Fruit fly (Drosophila melanogaster) whole organism, prepupa: ENCODE measurements around the gene CG14687.

Experiments used
- CG10669 ChIP-seq: fragments of 200-800 bp; sonication (Bioruptor generic); optimal IDR thresholded peaks from 3 replicates; lab custom pipeline; 2018; ENCODE audit warnings: missing biosample characterization, mild to moderate bottlenecking, missing genetic modification characterization, moderate library complexity
- CG15336 ChIP-seq: fragments of 200-800 bp; sonication (Bioruptor generic); IDR thresholded peaks from 2 replicates; pipeline ENCODE4 v1.3.6; 2022; ENCODE audit warnings: missing biosample characterization, missing genetic modification characterization
- CG1621 ChIP-seq: fragments of 200-800 bp; sonication (Bioruptor generic); optimal IDR thresholded peaks from 3 replicates; lab custom pipeline; 2018; ENCODE audit warnings: missing biosample characterization, mild to moderate bottlenecking, missing genetic modification characterization
- CG16779 ChIP-seq: fragments of 200-800 bp; sonication (Bioruptor generic); optimal IDR thresholded peaks from 3 replicates; lab custom pipeline; 2017; ENCODE audit warnings: missing biosample characterization, mild to moderate bottlenecking, missing genetic modification characterization
- CG31627 ChIP-seq: fragments of 200-800 bp; sonication (Bioruptor generic); optimal IDR thresholded peaks from 3 replicates; lab custom pipeline; 2016; ENCODE audit warnings: missing biosample characterization, missing genetic modification characterization
- CG34406 ChIP-seq: fragments of 200-800 bp; sonication (Bioruptor generic); optimal IDR thresholded peaks from 3 replicates; lab custom pipeline; 2016; ENCODE audit warnings: missing biosample characterization, missing genetic modification characterization
- CG3919 ChIP-seq: fragments of 200-800 bp; sonication (Bioruptor generic); optimal IDR thresholded peaks from 3 replicates; lab custom pipeline; 2016; ENCODE audit warnings: missing biosample characterization, missing genetic modification characterization
- CG4318 ChIP-seq: fragments of 200-800 bp; sonication (Bioruptor generic); optimal IDR thresholded peaks from 3 replicates; lab custom pipeline; 2017; ENCODE audit warnings: missing biosample characterization, mild to moderate bottlenecking, missing genetic modification characterization
- CG6163 ChIP-seq: fragments of 200-800 bp; sonication (Bioruptor generic); IDR thresholded peaks from 3 replicates; pipeline ENCODE4 v1.3.6; 2022; ENCODE audit warnings: missing biosample characterization, missing genetic modification characterization
- CG6276 ChIP-seq: fragments of 200-800 bp; sonication (Bioruptor generic); optimal IDR thresholded peaks from 2 replicates; lab custom pipeline; 2017; ENCODE audit warnings: missing biosample characterization, mild to moderate bottlenecking, missing genetic modification characterization
- CG6808 ChIP-seq: fragments of 200-800 bp; sonication (Bioruptor generic); optimal IDR thresholded peaks from 3 replicates; lab custom pipeline; 2017; ENCODE audit warnings: missing biosample characterization, missing genetic modification characterization, mild to moderate bottlenecking, moderate library complexity, missing genetic modification reagents
- CG6854 ChIP-seq: fragments of 200-800 bp; sonication (Bioruptor generic); optimal IDR thresholded peaks from 2 replicates; lab custom pipeline; 2017; ENCODE audit warnings: missing biosample characterization, mild to moderate bottlenecking, missing genetic modification characterization
- CG7368 ChIP-seq: fragments of 200-800 bp; sonication (Bioruptor generic); optimal IDR thresholded peaks from 3 replicates; lab custom pipeline; 2016; ENCODE audit warnings: missing biosample characterization, missing genetic modification characterization
- CG8119 ChIP-seq: fragments of 200-800 bp; sonication (Bioruptor generic); IDR thresholded peaks from 3 replicates; pipeline ENCODE4 v1.3.6; 2022; ENCODE audit warnings: missing biosample characterization, missing genetic modification characterization
- CG8319 ChIP-seq: fragments of 200-800 bp; sonication (Bioruptor generic); optimal IDR thresholded peaks from 3 replicates; lab custom pipeline; 2016; ENCODE audit warnings: missing biosample characterization, missing genetic modification characterization
- CG8632 ChIP-seq: fragments of 200-800 bp; sonication (Bioruptor generic); optimal IDR thresholded peaks from 3 replicates; lab custom pipeline; 2016; ENCODE audit warnings: missing biosample characterization, missing genetic modification characterization
- CG9139 ChIP-seq: fragments of 200-800 bp; sonication (Bioruptor generic); optimal IDR thresholded peaks from 3 replicates; lab custom pipeline; 2017; ENCODE audit warnings: missing biosample characterization, mild to moderate bottlenecking, missing genetic modification characterization
- Eip78C ChIP-seq: fragments of 200-800 bp; sonication (Bioruptor generic); peaks from one replicate; lab custom pipeline; 2016; ENCODE audit warnings: missing biosample characterization, missing genetic modification characterization
- Eip93F ChIP-seq: fragments of 200-800 bp; sonication (Bioruptor generic); optimal IDR thresholded peaks from 2 replicates; lab custom pipeline; 2016; ENCODE audit warnings: missing biosample characterization, mild to moderate bottlenecking, missing genetic modification characterization
- Ets21C ChIP-seq: fragments of 200-800 bp; sonication (Bioruptor generic); optimal IDR thresholded peaks from 3 replicates; lab custom pipeline; 2016; ENCODE audit warnings: missing biosample characterization, missing genetic modification characterization
- Ets96B ChIP-seq: fragments of 200-800 bp; optimal IDR thresholded peaks from 2 replicates; lab custom pipeline; 2019; ENCODE audit warnings: missing biosample characterization, mild to moderate bottlenecking, missing genetic modification characterization, moderate library complexity
- Lpt ChIP-seq: fragments of 200-800 bp; sonication (Bioruptor generic); optimal IDR thresholded peaks from 3 replicates; lab custom pipeline; 2016; ENCODE audit warnings: missing biosample characterization, missing genetic modification characterization
- OdsH ChIP-seq: fragments of 200-800 bp; sonication (Bioruptor generic); optimal IDR thresholded peaks from 3 replicates; lab custom pipeline; 2016; ENCODE audit warnings: missing biosample characterization, missing genetic modification characterization
- Smox ChIP-seq: fragments of 200-800 bp; sonication (Bioruptor generic); optimal IDR thresholded peaks from 3 replicates; lab custom pipeline; 2016; ENCODE audit warnings: missing biosample characterization, missing genetic modification characterization
- Sox102F ChIP-seq: fragments of 200-800 bp; sonication (Bioruptor generic); optimal IDR thresholded peaks from 2 replicates; lab custom pipeline; 2016; ENCODE audit warnings: missing biosample characterization, mild to moderate bottlenecking, missing genetic modification characterization
- achi ChIP-seq: fragments of 200-800 bp; sonication (Bioruptor generic); optimal IDR thresholded peaks from 3 replicates; lab custom pipeline; 2016; ENCODE audit warnings: missing biosample characterization, missing genetic modification characterization
- acj6 ChIP-seq: fragments of 200-800 bp; sonication (Bioruptor generic); optimal IDR thresholded peaks from 3 replicates; lab custom pipeline; 2016; ENCODE audit warnings: missing biosample characterization, missing genetic modification characterization
- dsx ChIP-seq: fragments of 200-800 bp; optimal IDR thresholded peaks from 3 replicates; lab custom pipeline; 2019; ENCODE audit warnings: missing biosample characterization, mild to moderate bottlenecking, missing genetic modification characterization, moderate library complexity; ENCODE audit not compliant: poor library complexity, severe bottlenecking
- eg ChIP-seq: fragments of 200-800 bp; sonication (Bioruptor generic); IDR thresholded peaks from 3 replicates; pipeline ENCODE4 v1.3.6; 2022; ENCODE audit warnings: missing biosample characterization, missing genetic modification characterization
- esn ChIP-seq: fragments of 200-800 bp; sonication (Bioruptor generic); optimal IDR thresholded peaks from 2 replicates; lab custom pipeline; 2016; ENCODE audit warnings: missing biosample characterization, mild to moderate bottlenecking, missing genetic modification characterization, moderate library complexity
- fd59A ChIP-seq: fragments of 200-800 bp; sonication (Bioruptor generic); optimal IDR thresholded peaks from 2 replicates; lab custom pipeline; 2017; ENCODE audit warnings: missing biosample characterization, mild to moderate bottlenecking, missing genetic modification characterization, missing genetic modification reagents
- fd85E ChIP-seq: fragments of 200-800 bp; sonication (Bioruptor generic); optimal IDR thresholded peaks from 3 replicates; lab custom pipeline; 2016; ENCODE audit warnings: missing biosample characterization, missing genetic modification characterization
- fkh ChIP-seq: fragments of 200-800 bp; sonication (Bioruptor generic); optimal IDR thresholded peaks from 3 replicates; lab custom pipeline; 2017; ENCODE audit warnings: missing biosample characterization, mild to moderate bottlenecking, missing genetic modification characterization, moderate library complexity
- pdm3 ChIP-seq: fragments of 200-800 bp; sonication (Bioruptor generic); optimal IDR thresholded peaks from 3 replicates; lab custom pipeline; 2016; ENCODE audit warnings: missing biosample characterization, missing genetic modification characterization
- salr ChIP-seq, 2 experiments: fragments of 200-800 bp; sonication (Bioruptor generic); optimal IDR thresholded peaks; 3 replicates each; lab custom pipeline; 2016 to 2018; ENCODE audit warnings: missing biosample characterization in 2 of 2, missing genetic modification characterization in 2 of 2, mild to moderate bottlenecking in 1 of 2
- spab ChIP-seq: fragments of 200-800 bp; sonication (Bioruptor generic); optimal IDR thresholded peaks from 2 replicates; lab custom pipeline; 2017; ENCODE audit warnings: missing biosample characterization, mild to moderate bottlenecking, missing genetic modification characterization, missing genetic modification reagents
- ss ChIP-seq, 2 experiments: fragments of 200-800 bp; sonication (Bioruptor generic); optimal IDR thresholded peaks; 2 replicates in 1 of 2; 3 replicates in 1 of 2; lab custom pipeline; 2017 to 2018; ENCODE audit warnings: mild to moderate bottlenecking in 2 of 2, missing biosample characterization in 2 of 2, missing genetic modification characterization in 2 of 2, moderate library complexity in 1 of 2
- topi ChIP-seq: fragments of 200-800 bp; sonication (Bioruptor generic); optimal IDR thresholded peaks from 3 replicates; lab custom pipeline; 2016; ENCODE audit warnings: missing biosample characterization, missing genetic modification characterization
- vri ChIP-seq: fragments of 200-800 bp; sonication (Bioruptor generic); optimal IDR thresholded peaks from 3 replicates; lab custom pipeline; 2016; ENCODE audit warnings: missing biosample characterization, mild to moderate bottlenecking, missing genetic modification characterization

Gene CG14687

dm6 chr3R:10815032-10815431, 22.3 kb downstream of the CG14687 start, which contains the start of the genes CG14693 and TTLL15:
CG14693 (minus strand) TSS chr3R:10815047.
TTLL15 (plus strand) TSS chr3R:10815288.
- no peak for TF ChIP-seq vri
- no peak for TF ChIP-seq Lpt (GFP tag; lab: Kevin White, UChicago)
- no peak for TF ChIP-seq CG34406
- TF ChIP-seq Ets96B: no peak
- TF ChIP-seq CG10669: no peak
- no peak for TF ChIP-seq Ets21C (GFP tag; lab: Kevin White, UChicago)
- TF ChIP-seq ss (GFP tag; optimal IDR thresholded peaks at IDR 0.05; lab: Kevin White, UChicago): no peak
- TF ChIP-seq CG7368 (GFP tag; lab: Kevin White, UChicago): no peak
- TF ChIP-seq CG8632: no peak
- TF ChIP-seq CG8319: no peak

dm6 chr3R:10826796-10827524, 34.3 kb downstream of the CG14687 start, which contains the start of gene Cad86C:
Cad86C (plus strand) TSS chr3R:10827079.
- peak; percentile 57 to 77 for TF ChIP-seq ss (GFP tag; optimal IDR thresholded peaks at IDR 0.05; lab: Kevin White, UChicago)
- peak; percentile 26; the same call in 1 of the 2 replicates for TF ChIP-seq CG15336
- TF ChIP-seq Eip93F (GFP tag; lab: Kevin White, UChicago): no peak
- TF ChIP-seq CG1621: peak; percentile 63
- TF ChIP-seq Sox102F (GFP tag; lab: Kevin White, UChicago): peak; percentile 47
- no peak for TF ChIP-seq CG34406
- peak; percentile 72 for TF ChIP-seq dsx (GFP tag; lab: Kevin White, UChicago)
- TF ChIP-seq OdsH (GFP tag; lab: Kevin White, UChicago): no peak
- peak; percentile 33 for TF ChIP-seq topi (GFP tag; lab: Kevin White, UChicago)
- peak; percentile 11 for TF ChIP-seq vri
- TF ChIP-seq CG6808 (GFP tag; lab: Kevin White, UChicago): peak; percentile 47
- TF ChIP-seq Ets96B: no peak
- no peak for TF ChIP-seq pdm3
- TF ChIP-seq spab (GFP tag; lab: Kevin White, UChicago): peak; percentile 24
- TF ChIP-seq CG10669: peak; percentile 17
- no peak for TF ChIP-seq fd59A (GFP tag; lab: Kevin White, UChicago)
- TF ChIP-seq achi: no peak
- TF ChIP-seq CG3919 (GFP tag; lab: Kevin White, UChicago): peak; percentile 52
- no peak for TF ChIP-seq acj6 (GFP tag; lab: Kevin White, UChicago)
- peak; percentile 85 for TF ChIP-seq Eip78C (GFP tag; lab: Kevin White, UChicago)
- no peak for TF ChIP-seq Ets21C (GFP tag; lab: Kevin White, UChicago)
- TF ChIP-seq eg (GFP tag; lab: Robert Waterston, UW): peak; percentile 35; the same call in 2 of the 3 replicates
- no peak for TF ChIP-seq Smox (GFP tag; lab: Kevin White, UChicago)
- TF ChIP-seq CG16779 (tag; lab: Kevin White, UChicago): peak; percentile 39
- peak; percentile 56; the same call in 2 of the 3 replicates for TF ChIP-seq CG6163 (GFP tag; lab: Robert Waterston, UW)
- peak; percentile 48 for TF ChIP-seq Lpt (GFP tag; lab: Kevin White, UChicago)
- TF ChIP-seq CG9139 (GFP tag; lab: Kevin White, UChicago): peak; percentile 78
- peak; percentile 65; the same call in 2 of the 3 replicates for TF ChIP-seq CG8119 (GFP tag; lab: Robert Waterston, UW)
- peak; percentile 12 for TF ChIP-seq fkh
- TF ChIP-seq CG8319: no peak
- TF ChIP-seq esn: peak; percentile 15
- TF ChIP-seq salr (GFP tag; optimal IDR thresholded peaks at IDR 0.05; lab: Kevin White, UChicago): no peak
- TF ChIP-seq CG6854 (GFP tag; lab: Kevin White, UChicago): peak; percentile 67
- no peak for TF ChIP-seq CG31627 (GFP tag; lab: Kevin White, UChicago)
- peak; percentile 64 for TF ChIP-seq fd85E (GFP tag; lab: Kevin White, UChicago)
- TF ChIP-seq CG4318: no peak
- peak; percentile 66 for TF ChIP-seq CG6276 (GFP tag; lab: Kevin White, UChicago)
